Fruit fly (Drosophila melanogaster) whole organism, embryonic: ENCODE data around the gene P58IPK.

ENCODE experiments used
- C15 ChIP-seq: fragments of 200-800 bp; sonication (Bioruptor generic); IDR thresholded peaks from 3 replicates; pipeline ENCODE4 v1.3.6; 2022; ENCODE audit warnings: missing biosample characterization, missing genetic modification characterization
- CG10209 ChIP-seq: fragments of 200-800 bp; sonication (Bioruptor generic); optimal IDR thresholded peaks from 3 replicates; lab custom pipeline; 2017; ENCODE audit warnings: missing biosample characterization, mild to moderate bottlenecking, missing genetic modification characterization, missing genetic modification reagents
- CG12391 ChIP-seq: fragments of 200-800 bp; sonication (Bioruptor generic); optimal IDR thresholded peaks from 3 replicates; lab custom pipeline; 2018; ENCODE audit warnings: missing biosample characterization, mild to moderate bottlenecking, missing genetic modification characterization, moderate library complexity
- CG12769 ChIP-seq: fragments of 200-800 bp; sonication (Bioruptor generic); optimal IDR thresholded peaks from 2 replicates; lab custom pipeline; 2019; ENCODE audit warnings: missing biosample characterization, mild to moderate bottlenecking, missing genetic modification characterization, moderate library complexity
- CG13624 ChIP-seq: fragments of 200-800 bp; sonication (Bioruptor generic); optimal IDR thresholded peaks from 2 replicates; lab custom pipeline; 2016; ENCODE audit warnings: missing biosample characterization, missing genetic modification characterization
- CG14710 ChIP-seq: fragments of 200-800 bp; sonication (Bioruptor generic); optimal IDR thresholded peaks from 3 replicates; lab custom pipeline; 2019; ENCODE audit warnings: missing biosample characterization, mild to moderate bottlenecking, missing genetic modification characterization, moderate library complexity
- CG1602 ChIP-seq: fragments of 200-800 bp; sonication (Bioruptor generic); optimal IDR thresholded peaks from 3 replicates; lab custom pipeline; 2016; ENCODE audit warnings: missing biosample characterization, missing genetic modification characterization
- CG1647 ChIP-seq: fragments of 200-800 bp; sonication (Bioruptor generic); optimal IDR thresholded peaks from 3 replicates; lab custom pipeline; 2016; ENCODE audit warnings: missing biosample characterization, missing genetic modification characterization
- CG17186 ChIP-seq: fragments of 200-800 bp; sonication (Bioruptor generic); optimal IDR thresholded peaks from 3 replicates; lab custom pipeline; 2017; ENCODE audit warnings: missing biosample characterization, missing genetic modification reagents, missing genetic modification characterization
- CG17385 ChIP-seq: fragments of 200-800 bp; sonication (Bioruptor generic); optimal IDR thresholded peaks from 3 replicates; lab custom pipeline; 2018; ENCODE audit warnings: missing biosample characterization, mild to moderate bottlenecking, missing genetic modification characterization
- CG17568 ChIP-seq: fragments of 200-800 bp; sonication (Bioruptor generic); optimal IDR thresholded peaks from 2 replicates; lab custom pipeline; 2018; ENCODE audit warnings: missing biosample characterization, mild to moderate bottlenecking, missing genetic modification characterization, moderate library complexity
- CG18262 ChIP-seq: fragments of 200-800 bp; optimal IDR thresholded peaks from 3 replicates; lab custom pipeline; 2019; ENCODE audit warnings: missing biosample characterization, mild to moderate bottlenecking, missing genetic modification characterization, moderate library complexity
- CG2129 ChIP-seq: fragments of 200-800 bp; sonication (Bioruptor generic); IDR thresholded peaks from 2 replicates; pipeline ENCODE4 v1.3.6; 2022; ENCODE audit warnings: missing biosample characterization, missing genetic modification characterization; ENCODE audit not compliant: partially characterized antibody
- CG30020 ChIP-seq: fragments of 200-800 bp; optimal IDR thresholded peaks from 2 replicates; lab custom pipeline; 2019; ENCODE audit warnings: missing biosample characterization, mild to moderate bottlenecking, missing genetic modification characterization, moderate library complexity
- CG3281 ChIP-seq: fragments of 200-800 bp; sonication (Bioruptor generic); optimal IDR thresholded peaks from 3 replicates; lab custom pipeline; 2017; ENCODE audit warnings: missing biosample characterization, mild to moderate bottlenecking, missing genetic modification characterization
- CG6175 ChIP-seq: fragments of 200-800 bp; sonication (Bioruptor generic); IDR thresholded peaks from 3 replicates; pipeline ENCODE4 v1.3.6; 2022; ENCODE audit warnings: missing biosample characterization, missing genetic modification characterization
- CG6791 ChIP-seq: fragments of 200-800 bp; sonication (Bioruptor generic); IDR thresholded peaks from 3 replicates; pipeline ENCODE4 v1.3.6; 2022; ENCODE audit warnings: missing biosample characterization, missing genetic modification characterization; ENCODE audit not compliant: partially characterized antibody
- CG7786 ChIP-seq: fragments of 200-800 bp; sonication (Bioruptor generic); optimal IDR thresholded peaks from 2 replicates; lab custom pipeline; 2016; ENCODE audit warnings: missing biosample characterization, missing genetic modification characterization
- CG7928 ChIP-seq: fragments of 200-800 bp; sonication (Bioruptor generic); optimal IDR thresholded peaks from 2 replicates; lab custom pipeline; 2017; ENCODE audit warnings: missing biosample characterization, mild to moderate bottlenecking, missing genetic modification characterization
- CG8290 ChIP-seq, 3 experiments: fragments of 200-800 bp; sonication (Bioruptor generic); optimal IDR thresholded peaks; 2 replicates each; lab custom pipeline; 2016 to 2019; ENCODE audit warnings: missing biosample characterization in 3 of 3, missing genetic modification characterization in 3 of 3, mild to moderate bottlenecking in 2 of 3, moderate library complexity in 1 of 3
- Dip3 ChIP-seq: fragments of 200-800 bp; sonication (Bioruptor generic); optimal IDR thresholded peaks from 3 replicates; lab custom pipeline; 2016; ENCODE audit warnings: missing biosample characterization, missing genetic modification characterization
- Doc2 ChIP-seq: fragments of 200-800 bp; sonication (Bioruptor generic); IDR thresholded peaks from 2 replicates; pipeline ENCODE4 v1.3.6; 2022; ENCODE audit warnings: missing biosample characterization, missing genetic modification characterization
- HmgD ChIP-seq: fragments of 200-800 bp; sonication (Bioruptor generic); optimal IDR thresholded peaks from 3 replicates; lab custom pipeline; 2016; ENCODE audit warnings: missing biosample characterization, missing genetic modification characterization
- HmgZ ChIP-seq: fragments of 200-800 bp; sonication (Bioruptor generic); optimal IDR thresholded peaks from 2 replicates; lab custom pipeline; 2018; ENCODE audit warnings: missing biosample characterization, mild to moderate bottlenecking, missing genetic modification characterization
- NFAT ChIP-seq: fragments of 200-800 bp; sonication (Bioruptor generic); IDR thresholded peaks from 2 replicates; pipeline ENCODE4 v1.3.6; 2022; ENCODE audit warnings: missing biosample characterization, missing genetic modification characterization
- Ravus ChIP-seq: fragments of 200-800 bp; sonication (Bioruptor generic); IDR thresholded peaks from 2 replicates; pipeline ENCODE4 v1.3.6; 2022; ENCODE audit warnings: missing biosample characterization, missing genetic modification characterization
- Sin3A ChIP-seq: fragments of >200 bp; optimal IDR thresholded peaks from 2 replicates; lab custom pipeline; 2018
- aop ChIP-seq: fragments of 200-800 bp; sonication (Bioruptor generic); IDR thresholded peaks from 2 replicates; pipeline ENCODE4 v1.3.6; 2022; ENCODE audit warnings: missing biosample characterization, missing genetic modification characterization
- ato ChIP-seq: fragments of 200-800 bp; sonication (Bioruptor generic); IDR thresholded peaks from 2 replicates; pipeline ENCODE4 v1.3.6; 2022; ENCODE audit warnings: missing biosample characterization, missing genetic modification characterization; ENCODE audit not compliant: partially characterized antibody
- bowl ChIP-seq: fragments of 200-800 bp; sonication (Bioruptor generic); IDR thresholded peaks from 2 replicates; pipeline ENCODE4 v1.3.6; 2022; ENCODE audit warnings: missing biosample characterization, missing genetic modification characterization
- chif ChIP-seq, 2 experiments: fragments of 200-800 bp; sonication (Bioruptor generic); optimal IDR thresholded peaks; 3 replicates each; lab custom pipeline; 2016; ENCODE audit warnings: missing biosample characterization in 2 of 2, missing genetic modification characterization in 2 of 2
- ci ChIP-seq: fragments of 200-800 bp; sonication (Bioruptor generic); IDR thresholded peaks from 3 replicates; pipeline ENCODE4 v1.3.6; 2022; ENCODE audit warnings: missing biosample characterization, missing genetic modification characterization
- dm ChIP-seq: fragments of 200-800 bp; sonication (Bioruptor generic); optimal IDR thresholded peaks from 3 replicates; lab custom pipeline; 2016; ENCODE audit warnings: missing biosample characterization, missing genetic modification characterization
- dmrt11E ChIP-seq: fragments of 200-800 bp; sonication (Bioruptor generic); optimal IDR thresholded peaks from 3 replicates; lab custom pipeline; 2018; ENCODE audit warnings: missing biosample characterization, mild to moderate bottlenecking, missing genetic modification characterization, moderate library complexity
- en ChIP-seq: fragments of 200-800 bp; sonication (Bioruptor generic); optimal IDR thresholded peaks from 2 replicates; lab custom pipeline; 2016; ENCODE audit warnings: missing biosample characterization, missing genetic modification characterization
- fd102C ChIP-seq: fragments of 200-800 bp; sonication (Bioruptor generic); optimal IDR thresholded peaks from 2 replicates; lab custom pipeline; 2018; ENCODE audit warnings: missing biosample characterization, mild to moderate bottlenecking, missing genetic modification characterization, moderate library complexity
- gcm2 ChIP-seq: fragments of 200-800 bp; sonication (Bioruptor generic); optimal IDR thresholded peaks from 2 replicates; lab custom pipeline; 2016; ENCODE audit warnings: missing biosample characterization, missing genetic modification characterization
- jumu ChIP-seq: fragments of 200-800 bp; sonication (Bioruptor generic); optimal IDR thresholded peaks from 3 replicates; lab custom pipeline; 2016; ENCODE audit warnings: missing biosample characterization, missing genetic modification characterization
- lmd ChIP-seq: fragments of 200-800 bp; sonication (Bioruptor generic); IDR thresholded peaks from 2 replicates; pipeline ENCODE4 v1.3.6; 2022; ENCODE audit warnings: missing biosample characterization, missing genetic modification characterization
- nau ChIP-seq: fragments of 200-800 bp; sonication (Bioruptor generic); optimal IDR thresholded peaks from 3 replicates; lab custom pipeline; 2017; ENCODE audit warnings: missing biosample characterization, mild to moderate bottlenecking, missing genetic modification characterization, missing genetic modification reagents
- prd ChIP-seq, 3 experiments: fragments of >200 bp in 2 of 3; fragments of 200-800 bp in 1 of 3; sonication (Bioruptor generic) in 1 of 3; optimal IDR thresholded peaks in 2 of 3; IDR thresholded peaks in 1 of 3; 2 replicates in 2 of 3; 3 replicates in 1 of 3; pipeline versions ENCODE4 v1.3.6 to Lab custom; 2017 to 2022; ENCODE audit warnings: missing biosample characterization in 1 of 3, missing genetic modification characterization in 1 of 3
- pzg ChIP-seq: fragments of 200-800 bp; sonication (Bioruptor generic); optimal IDR thresholded peaks from 3 replicates; lab custom pipeline; 2018; ENCODE audit warnings: missing biosample characterization, mild to moderate bottlenecking, missing genetic modification characterization, moderate library complexity
- rib ChIP-seq: fragments of 200-800 bp; sonication (Bioruptor generic); IDR thresholded peaks from 2 replicates; pipeline ENCODE4 v1.3.6; 2022; ENCODE audit warnings: missing biosample characterization, missing genetic modification characterization
- slp2 ChIP-seq: fragments of 200-800 bp; sonication (Bioruptor generic); optimal IDR thresholded peaks from 2 replicates; lab custom pipeline; 2016; ENCODE audit warnings: missing biosample characterization, missing genetic modification characterization
- ssp ChIP-seq: fragments of 200-800 bp; sonication (Bioruptor generic); IDR thresholded peaks from 2 replicates; pipeline ENCODE4 v1.3.6; 2022; ENCODE audit warnings: missing biosample characterization, missing genetic modification characterization
- tio ChIP-seq: fragments of 200-800 bp; sonication (Bioruptor generic); optimal IDR thresholded peaks from 2 replicates; lab custom pipeline; 2017; ENCODE audit warnings: missing biosample characterization, missing genetic modification characterization, inconsistent platforms
- tna ChIP-seq: fragments of 200-800 bp; sonication (Bioruptor generic); IDR thresholded peaks from 2 replicates; pipeline ENCODE4 v1.3.6; 2022; ENCODE audit warnings: missing biosample characterization, missing genetic modification characterization; ENCODE audit not compliant: partially characterized antibody
- toy ChIP-seq: fragments of 200-800 bp; sonication (Bioruptor generic); IDR thresholded peaks from 2 replicates; pipeline ENCODE4 v1.3.6; 2022; ENCODE audit warnings: missing biosample characterization, missing genetic modification characterization
- wdn ChIP-seq: fragments of 200-800 bp; sonication (Bioruptor generic); IDR thresholded peaks from 2 replicates; pipeline ENCODE4 v1.3.6; 2022; ENCODE audit warnings: missing biosample characterization, missing genetic modification characterization

P58IPK gene

DNA sequence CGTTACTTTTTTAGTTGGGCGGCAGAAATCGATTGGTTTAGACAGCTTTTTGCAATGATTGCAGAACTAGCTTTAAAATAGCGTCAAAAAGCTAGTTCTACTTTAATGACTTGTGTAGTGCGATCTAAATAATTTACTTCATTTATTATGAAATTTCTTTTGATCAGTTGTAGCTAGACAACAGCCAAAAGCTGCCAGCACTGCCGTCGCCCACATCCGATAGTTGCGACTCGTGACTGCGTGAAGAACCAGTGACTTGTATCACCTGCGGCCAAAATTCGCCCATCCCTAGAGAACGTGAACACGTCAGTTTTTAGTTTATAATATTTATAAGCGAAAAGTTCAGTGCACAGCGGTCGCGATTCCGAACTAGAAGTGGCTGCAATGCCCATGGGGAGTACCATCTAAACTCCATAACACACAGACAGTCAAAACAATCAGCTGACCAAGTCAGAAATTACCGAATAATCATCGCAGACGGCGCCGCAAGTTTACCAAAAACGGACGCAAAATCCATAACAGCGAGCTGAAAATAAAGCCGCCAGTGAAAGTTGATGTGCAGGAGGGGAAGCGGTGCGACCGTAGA lies at the start of gene P58IPK (continued):
- TF ChIP-seq CG6791, result peak; percentile 96
- peak; percentile 76 for TF ChIP-seq CG7786
- peak; percentile 42 to 57 for TF ChIP-seq chif (GFP tag; optimal IDR thresholded peaks at IDR 0.05; lab: Kevin White, UChicago)
- peak; percentile 31 for TF ChIP-seq CG3281 (GFP tag; lab: Kevin White, UChicago)
- peak; percentile 68 for TF ChIP-seq Dip3
- peak; percentile 66; the same call in 1 of the 2 replicates for TF ChIP-seq lmd (GFP tag; lab: Robert Waterston, UW)
- peak; percentile 91 for TF ChIP-seq HmgZ
- peak; percentile 88 for TF ChIP-seq tna (GFP tag; lab: Robert Waterston, UW)
- no peak for TF ChIP-seq fd102C (GFP tag; lab: Kevin White, UChicago)
- no peak for TF ChIP-seq prd (optimal IDR thresholded peaks at IDR 0.05; lab: Kevin White, UChicago)
- TF ChIP-seq prd (GFP tag; IDR thresholded peaks at IDR 0.05; lab: Robert Waterston, UW), result peak; percentile 73
- peak; percentile 72 for TF ChIP-seq CG17186 (GFP tag; lab: Kevin White, UChicago)
- TF ChIP-seq CG17568 (GFP tag; lab: Kevin White, UChicago), result no peak
- peak; percentile 68 for TF ChIP-seq dm (GFP tag; lab: Kevin White, UChicago)
- peak; percentile 64 for TF ChIP-seq CG6175 (GFP tag; lab: Robert Waterston, UW)
- peak; percentile 82 for TF ChIP-seq Sin3A (lab: Kevin White, UChicago)
- peak; percentile 40 for TF ChIP-seq CG8290 (GFP tag; optimal IDR thresholded peaks at IDR 0.05; lab: Kevin White, UChicago)
- peak in 1 of 2 experiments; percentile 87 for TF ChIP-seq CG8290 (tag; optimal IDR thresholded peaks at IDR 0.05; lab: Kevin White, UChicago)
- TF ChIP-seq CG10209 (GFP tag; lab: Kevin White, UChicago), result peak; percentile 32
- TF ChIP-seq CG12769 (tag; lab: Kevin White, UChicago), result peak; percentile 69
- no peak for TF ChIP-seq toy (GFP tag; lab: Robert Waterston, UW)
- TF ChIP-seq Doc2 (GFP tag; lab: Robert Waterston, UW), result no peak
- TF ChIP-seq CG12391 (tag; lab: Kevin White, UChicago), result peak; percentile 72
- TF ChIP-seq CG14710 (tag; lab: Kevin White, UChicago), result peak; percentile 73
- no peak for TF ChIP-seq bowl (GFP tag; lab: Robert Waterston, UW)
- TF ChIP-seq CG2129, result peak; percentile 83
- peak; percentile 51 for TF ChIP-seq rib
- no peak for TF ChIP-seq aop (GFP tag; lab: Robert Waterston, UW)
- peak; percentile 66; the same call in 2 of the 3 replicates for TF ChIP-seq ci
- TF ChIP-seq gcm2 (GFP tag; lab: Kevin White, UChicago), result no peak
- no peak for TF ChIP-seq nau (GFP tag; lab: Kevin White, UChicago)
- TF ChIP-seq pzg (GFP tag; lab: Kevin White, UChicago), result peak; percentile 92
- TF ChIP-seq C15 (GFP tag; lab: Robert Waterston, UW), result no peak
- peak; percentile 52 for TF ChIP-seq slp2
- peak; percentile 72 for TF ChIP-seq NFAT (GFP tag; lab: Robert Waterston, UW)
- TF ChIP-seq wdn (GFP tag; lab: Robert Waterston, UW), result 0 out of 2 replicates have a peak, but pooled peaks have one; percentile 41
- no peak; the same call in 1 of the 2 replicates for TF ChIP-seq Ravus
- TF ChIP-seq ssp (GFP tag; lab: Robert Waterston, UW), result peak; percentile 76
- no peak for TF ChIP-seq tio
- peak; percentile 41 for TF ChIP-seq dmrt11E
- peak; percentile 52 for TF ChIP-seq CG30020 (tag; lab: Kevin White, UChicago)
- peak; percentile 88 for TF ChIP-seq ato (GFP tag; lab: Robert Waterston, UW)
- peak; percentile 62 for TF ChIP-seq HmgD (GFP tag; lab: Kevin White, UChicago)
- peak; percentile 4 for TF ChIP-seq CG17385 (GFP tag; lab: Kevin White, UChicago)
- TF ChIP-seq en (GFP tag; lab: Kevin White, UChicago), result peak; percentile 14
- peak; percentile 76 for TF ChIP-seq jumu (GFP tag; lab: Kevin White, UChicago)
- TF ChIP-seq CG13624 (GFP tag; lab: Kevin White, UChicago), result peak; percentile 85
- TF ChIP-seq CG7928 (GFP tag; lab: Kevin White, UChicago), result peak; percentile 44
- peak; percentile 57 for TF ChIP-seq CG1647 (GFP tag; lab: Kevin White, UChicago)
- peak; percentile 35 for TF ChIP-seq CG18262
- peak; percentile 44 for TF ChIP-seq CG1602 (GFP tag; lab: Kevin White, UChicago)
